Fruit fly (Drosophila melanogaster) ovary, adult (tissue): ENCODE data around the gene CG17005.

Experiments
- CG17801 ChIP-seq: fragments of 200-800 bp; optimal IDR thresholded peaks from 2 replicates; lab custom pipeline; 2019; ENCODE audit warnings: missing biosample characterization, mild to moderate bottlenecking, missing genetic modification characterization, moderate library complexity; ENCODE audit not compliant: partially characterized antibody

The CG17005 gene

dm6 chr2L:9327444-9327843 lies at the start of gene CG17005:
Gene CG17005 (plus strand): TSS chr2L:9327744.
- TF ChIP-seq CG17801 (GFP tag; lab: Kevin White, UChicago) = no peak

dm6 chr2L:9321022-9321421 lies 6.5 kb upstream of the CG17005 start:
- no peak for TF ChIP-seq CG17801 (GFP tag; lab: Kevin White, UChicago)

- TF ChIP-seq CG17801 (GFP tag; lab: Kevin White, UChicago) = no peak
Observed at dm6 chr2L:9330628-9331027, 3.1 kb downstream of the CG17005 start, which contains the start of gene Cks30A. Gene Cks30A (plus strand): TSS chr2L:9330763.

- no peak for TF ChIP-seq CG17801 (GFP tag; lab: Kevin White, UChicago)
Observed at dm6 chr2L:9333300-9333876, 5.8 kb downstream of the CG17005 start, which contains the start of gene Eaat1. Gene Eaat1 (plus strand): TSS chr2L:9333567.

- no peak for TF ChIP-seq CG17801 (GFP tag; lab: Kevin White, UChicago)
Observed at dm6 chr2L:9338852-9339251, 11.3 kb downstream of the CG17005 start.

- no peak for TF ChIP-seq CG17801 (GFP tag; lab: Kevin White, UChicago)
Observed at dm6 chr2L:9341960-9342359, 14.4 kb downstream of the CG17005 start.

dm6 chr2L:9342532-9342931 lies 15.0 kb downstream of the CG17005 start, which contains the start of gene CG3748:
Gene CG3748 (plus strand): TSS chr2L:9342832.
- no peak for TF ChIP-seq CG17801 (GFP tag; lab: Kevin White, UChicago)

- TF ChIP-seq CG17801 (GFP tag; lab: Kevin White, UChicago) = no peak
Observed at dm6 chr2L:9349246-9349645, 21.7 kb downstream of the CG17005 start, which contains the start of gene CG43350. Gene CG43350 (plus strand): TSS chr2L:9349546.

- no peak for TF ChIP-seq CG17801 (GFP tag; lab: Kevin White, UChicago)
Observed at dm6 chr2L:9350170-9350569, 22.6 kb downstream of the CG17005 start, which contains the start of gene CG13110. Gene CG13110 (plus strand): TSS chr2L:9350470.

- no peak for TF ChIP-seq CG17801 (GFP tag; lab: Kevin White, UChicago)
Observed at dm6 chr2L:9367340-9367739, 39.8 kb downstream of the CG17005 start, which contains the start of gene CG34181. Gene CG34181 (plus strand): TSS chr2L:9367640.

dm6 chr2L:9369724-9370123 lies 42.2 kb downstream of the CG17005 start:
- TF ChIP-seq CG17801 (GFP tag; lab: Kevin White, UChicago) = no peak

dm6 chr2L:9377789-9378188 lies 50.2 kb downstream of the CG17005 start:
- no peak for TF ChIP-seq CG17801 (GFP tag; lab: Kevin White, UChicago)
